Worm (Caenorhabditis elegans) whole organism, L4 larva: ENCODE data around the gene tbc-16.

Source experiments
- ctbp-1 ChIP-seq: fragments of 200-800 bp; sonication (Bioruptor generic); IDR thresholded peaks from 2 replicates; pipeline ENCODE4 v1.3.6; 2022; ENCODE audit warnings: missing genetic modification reagents, missing genetic modification characterization, missing compliant biosample characterization
- nhr-28 ChIP-seq: fragments of 150-350 bp; optimal IDR thresholded peaks from 2 replicates; lab custom pipeline; 2014; ENCODE audit warnings: missing biosample characterization, missing genetic modification characterization

DNA sequence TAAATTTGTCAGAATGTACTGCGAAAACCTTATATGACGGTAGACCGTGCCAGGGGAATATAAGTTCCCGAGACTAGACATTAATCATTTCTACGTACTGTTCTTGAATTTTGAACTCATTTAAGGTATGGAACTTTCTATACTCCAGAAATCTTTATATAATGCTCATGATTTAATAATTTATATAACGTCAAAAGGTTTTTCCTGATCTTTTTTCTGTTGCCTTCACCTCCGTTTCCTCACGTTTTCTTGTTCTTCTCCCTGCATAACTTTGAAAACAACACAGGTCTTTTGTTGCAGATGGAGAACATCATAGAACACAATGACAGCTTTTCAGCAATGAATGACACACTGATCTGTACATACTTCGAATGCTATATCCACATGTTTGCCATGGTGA, 33.7 kb downstream of the tbc-16 start, which contains the start of gene egl-6:
- TF ChIP-seq ctbp-1 (GFP tag; lab: Robert Waterston, UW) = no peak
- TF ChIP-seq nhr-28 (tag; lab: Kevin White, UChicago) = no peak
